Worm (Caenorhabditis elegans) whole organism, L2 larva: ENCODE data around the gene nhr-115.

Experiments
- R02D3.7 ChIP-seq: fragments of 150-350 bp; optimal IDR thresholded peaks from 2 replicates; lab custom pipeline; 2014; ENCODE audit warnings: missing biosample characterization, missing genetic modification characterization
- ZK546.5 ChIP-seq: sonication (generic microtip); optimal IDR thresholded peaks from 2 replicates; lab custom pipeline; 2017; ENCODE audit warnings: missing biosample characterization, missing genetic modification characterization
- lin-39 ChIP-seq: fragments of 150-350 bp; optimal IDR thresholded peaks from 2 replicates; lab custom pipeline; 2014; ENCODE audit warnings: missing biosample characterization, missing genetic modification reagents, missing genetic modification characterization
- mdl-1 ChIP-seq, 2 experiments: fragments of 150-350 bp in 1 of 2; sonication (generic microtip) in 1 of 2; optimal IDR thresholded peaks; 2 replicates each; lab custom pipeline; 2017; ENCODE audit warnings: missing biosample characterization in 2 of 2, missing genetic modification characterization in 2 of 2
- nhr-10 ChIP-seq: sonication (generic microtip); optimal IDR thresholded peaks from 2 replicates; lab custom pipeline; 2017; ENCODE audit warnings: missing biosample characterization, missing genetic modification characterization
- nhr-11 ChIP-seq: fragments of 150-350 bp; optimal IDR thresholded peaks from 2 replicates; lab custom pipeline; 2014; ENCODE audit warnings: missing biosample characterization, missing genetic modification characterization
- nhr-12 ChIP-seq: fragments of 150-350 bp; optimal IDR thresholded peaks from 2 replicates; lab custom pipeline; 2014; ENCODE audit warnings: missing biosample characterization, missing genetic modification characterization
- nhr-129 ChIP-seq: fragments of 150-350 bp; optimal IDR thresholded peaks from 2 replicates; lab custom pipeline; 2014; ENCODE audit warnings: missing biosample characterization, missing genetic modification characterization
- nhr-237 ChIP-seq: fragments of 150-350 bp; optimal IDR thresholded peaks from 2 replicates; lab custom pipeline; 2014; ENCODE audit warnings: missing biosample characterization, missing genetic modification characterization
- nhr-25 ChIP-seq: fragments of 150-350 bp; sonication (generic microtip); optimal IDR thresholded peaks from 3 replicates; lab custom pipeline; 2014; ENCODE audit warnings: missing biosample characterization, missing genetic modification characterization
- zag-1 ChIP-seq: fragments of 150-350 bp; optimal IDR thresholded peaks from 2 replicates; lab custom pipeline; 2014; ENCODE audit warnings: missing biosample characterization, missing genetic modification characterization
- ztf-11 ChIP-seq: sonication (generic microtip); optimal IDR thresholded peaks from 2 replicates; lab custom pipeline; 2017; ENCODE audit warnings: missing biosample characterization, missing genetic modification characterization

ce11 chrV:2303775-2304174 lies 11.4 kb downstream of the nhr-115 start, which contains the start of gene irld-15:
- no peak for TF ChIP-seq nhr-237
- no peak for TF ChIP-seq nhr-12 (tag; lab: Kevin White, UChicago)
- no peak for TF ChIP-seq nhr-11 (tag; lab: Kevin White, UChicago)
- no peak for TF ChIP-seq lin-39
- no peak for TF ChIP-seq mdl-1 (tag; optimal IDR thresholded peaks at IDR 0.05; lab: Kevin White, UChicago)
- no peak for TF ChIP-seq zag-1 (tag; lab: Kevin White, UChicago)
- no peak for TF ChIP-seq nhr-10 (tag; lab: Kevin White, UChicago)
- no peak for TF ChIP-seq nhr-25 (tag; lab: Kevin White, UChicago)
- no peak for TF ChIP-seq nhr-129 (tag; lab: Kevin White, UChicago)
- TF ChIP-seq ZK546.5 (tag; lab: Kevin White, UChicago) = no peak
- no peak for TF ChIP-seq R02D3.7 (tag; lab: Kevin White, UChicago)
- TF ChIP-seq ztf-11 (tag; lab: Kevin White, UChicago) = no peak
